Worm (Caenorhabditis elegans) whole organism, L2 larva: Measurements from ENCODE around the gene C04B4.5.

Experiments
- elt-3 ChIP-seq: sonication (generic microtip); optimal IDR thresholded peaks from 2 replicates; lab custom pipeline; 2017; ENCODE audit warnings: missing biosample characterization, missing genetic modification characterization
- lin-39 ChIP-seq: fragments of 150-350 bp; optimal IDR thresholded peaks from 2 replicates; lab custom pipeline; 2014; ENCODE audit warnings: missing biosample characterization, missing genetic modification reagents, missing genetic modification characterization
- lsy-2 ChIP-seq, 2 experiments: fragments of 150-350 bp in 1 of 2; sonication (generic microtip) in 1 of 2; optimal IDR thresholded peaks; 2 replicates each; lab custom pipeline; 2014 to 2017; ENCODE audit warnings: missing biosample characterization in 2 of 2, missing genetic modification characterization in 2 of 2
- nhr-11 ChIP-seq: fragments of 150-350 bp; optimal IDR thresholded peaks from 2 replicates; lab custom pipeline; 2014; ENCODE audit warnings: missing biosample characterization, missing genetic modification characterization
- nhr-129 ChIP-seq: fragments of 150-350 bp; optimal IDR thresholded peaks from 2 replicates; lab custom pipeline; 2014; ENCODE audit warnings: missing biosample characterization, missing genetic modification characterization
- nhr-77 ChIP-seq: fragments of 150-350 bp; optimal IDR thresholded peaks from 2 replicates; lab custom pipeline; 2014; ENCODE audit warnings: missing biosample characterization, missing genetic modification characterization
- snpc-4 ChIP-seq: fragments of 150-350 bp; optimal IDR thresholded peaks from 2 replicates; lab custom pipeline; 2014; ENCODE audit warnings: missing biosample characterization, missing genetic modification characterization
- unc-62 ChIP-seq: fragments of 150-350 bp; optimal IDR thresholded peaks from 2 replicates; lab custom pipeline; 2014; ENCODE audit warnings: missing biosample characterization, missing genetic modification reagents, missing genetic modification characterization

- no peak for TF ChIP-seq lin-39 (tag; lab: Kevin White, UChicago)
- no peak for TF ChIP-seq nhr-11
- TF ChIP-seq nhr-77 (tag; lab: Kevin White, UChicago) = no peak
- TF ChIP-seq nhr-129 (tag; lab: Kevin White, UChicago) = no peak
- no peak for TF ChIP-seq lsy-2 (tag; optimal IDR thresholded peaks at IDR 0.05; lab: Kevin White, UChicago)
- TF ChIP-seq unc-62 (GFP tag; lab: Kevin White, UChicago) = no peak
- no peak for TF ChIP-seq snpc-4 (tag; lab: Kevin White, UChicago)
- no peak for TF ChIP-seq elt-3 (tag; lab: Kevin White, UChicago)
Observed at ce11 chrX:12284161-12284560, 4.0 kb downstream of the C04B4.5 start.
